Worm (Caenorhabditis elegans) whole organism, L2 larva: ENCODE measurements around the gene pag-3.

Experiments
- crh-2 ChIP-seq: sonication (generic microtip); optimal IDR thresholded peaks from 2 replicates; lab custom pipeline; 2017; ENCODE audit warnings: missing biosample characterization, missing genetic modification characterization
- egl-27 ChIP-seq: sonication (generic microtip); optimal IDR thresholded peaks from 3 replicates; lab custom pipeline; 2017; ENCODE audit warnings: missing biosample characterization, missing genetic modification reagents, missing genetic modification characterization
- nhr-11 ChIP-seq: fragments of 150-350 bp; optimal IDR thresholded peaks from 2 replicates; lab custom pipeline; 2014; ENCODE audit warnings: missing biosample characterization, missing genetic modification characterization

DNA sequence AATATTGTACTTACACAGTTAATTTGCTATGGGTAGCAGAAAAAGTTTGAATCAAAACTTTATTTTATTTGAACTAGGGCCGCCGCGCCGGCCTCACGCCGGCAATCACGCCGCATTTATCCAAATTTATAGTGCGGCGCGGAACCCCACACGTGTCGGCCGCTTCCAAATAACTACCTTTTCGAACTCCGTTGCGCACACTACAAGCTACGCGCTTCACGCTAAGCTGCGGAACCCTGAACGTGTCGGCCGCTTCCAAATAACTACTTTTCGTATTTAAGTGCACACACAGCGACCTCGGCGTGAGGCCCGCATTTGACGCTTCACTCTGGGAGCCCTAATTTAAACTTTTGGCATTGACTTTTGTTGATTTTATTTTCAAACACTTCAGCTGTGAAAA, 23.0 kb downstream of the pag-3 start:
- TF ChIP-seq nhr-11 (no peak), crh-2 (tag; lab: Kevin White, UChicago) (no peak), egl-27 (tag; lab: Kevin White, UChicago) (no peak)
